Fruit fly (Drosophila melanogaster): ENCODE results near the gene CG8010.

Gene CG8010

dm6 chrX:19262553-19262952 lies 6.1 kb downstream of the CG8010 start (continued):
- TF ChIP-seq Blimp-1 (GFP tag; optimal IDR thresholded peaks at IDR 0.05) (peak; percentile 16), Ssrp (tag; optimal IDR thresholded peaks at IDR 0.05) (peak; percentile 6), Oli (tag; optimal IDR thresholded peaks at IDR 0.05) (peak; percentile 5), CG2678 (tag; optimal IDR thresholded peaks at IDR 0.05) (peak; percentile 50), CG17361 (GFP tag; IDR thresholded peaks at IDR 0.05) (0 out of 3 replicates have a peak, but pooled peaks have one; percentile 30), Rfx (GFP tag; IDR thresholded peaks at IDR 0.05) (no peak), stc (GFP tag; IDR thresholded peaks at IDR 0.05) (0 out of 2 replicates have a peak, but pooled peaks have one; percentile 22), grau (tag; optimal IDR thresholded peaks at IDR 0.05) (peak; percentile 6), bsh (GFP tag; optimal IDR thresholded peaks at IDR 0.05) (peak in 1 of 2 experiments; percentile 6), emc (GFP tag; optimal IDR thresholded peaks at IDR 0.05) (no peak), Drgx (GFP tag; IDR thresholded peaks at IDR 0.05) (0 out of 2 replicates have a peak, but pooled peaks have one; percentile 36), Lim3 (GFP tag; IDR thresholded peaks at IDR 0.05) (no peak), PHDP (tag; optimal IDR thresholded peaks at IDR 0.05) (peak; percentile 24), CG6254 (GFP tag; optimal IDR thresholded peaks at IDR 0.05) (no peak), YL-1 (GFP tag; optimal IDR thresholded peaks at IDR 0.05) (no peak), chn (GFP tag; optimal IDR thresholded peaks at IDR 0.05) (no peak), CG9876 (GFP tag; optimal IDR thresholded peaks at IDR 0.05) (no peak), HHEX (GFP tag; optimal IDR thresholded peaks at IDR 0.05) (no peak), Meics (GFP tag; optimal IDR thresholded peaks at IDR 0.05) (peak; percentile 21), unpg (GFP tag; optimal IDR thresholded peaks at IDR 0.05) (peak; percentile 18), CG10267 (tag; optimal IDR thresholded peaks at IDR 0.05) (peak; percentile 2), crol (GFP tag; IDR thresholded peaks at IDR 0.05) (no peak), pan (optimal IDR thresholded peaks at IDR 0.05) (no peak), pan (GFP tag; optimal IDR thresholded peaks at IDR 0.05 in 1 of 2, IDR thresholded peaks at IDR 0.05 in 1 of 2) (peak in 1 of 2 experiments; percentile 50), sens (GFP tag) (peak; percentile 54), CG8924 (tag; optimal IDR thresholded peaks at IDR 0.05) (peak; percentile 3), sima (GFP tag; optimal IDR thresholded peaks at IDR 0.05) (no peak), Bdp1 (GFP tag; optimal IDR thresholded peaks at IDR 0.05) (no peak), CG6689 (GFP tag; IDR thresholded peaks at IDR 0.05) (0 out of 2 replicates have a peak, but pooled peaks have one; percentile 16), Awh (GFP tag; IDR thresholded peaks at IDR 0.05) (no peak), CG17829 (tag; optimal IDR thresholded peaks at IDR 0.05) (peak; percentile 6), zf30C (GFP tag; optimal IDR thresholded peaks at IDR 0.05) (peak; percentile 14), dysf (GFP tag; IDR thresholded peaks at IDR 0.05) (0 out of 3 replicates have a peak, but pooled peaks have one; percentile 33), vvl (GFP tag; IDR thresholded peaks at IDR 0.05) (peak; percentile 20; the same call in 1 of the 2 replicates), CG13424 (tag; optimal IDR thresholded peaks at IDR 0.05) (peak; percentile 29), phol (tag; optimal IDR thresholded peaks at IDR 0.05) (peak; percentile 52), TFAM (GFP tag; optimal IDR thresholded peaks at IDR 0.05) (no peak), CG11695 (GFP tag; IDR thresholded peaks at IDR 0.05) (peak; percentile 43; the same call in 1 of the 3 replicates), Xrp1 (GFP tag; IDR thresholded peaks at IDR 0.05) (peak; percentile 32; the same call in 1 of the 2 replicates), CG18262 (tag; optimal IDR thresholded peaks at IDR 0.05) (peak; percentile 47), CG2712 (tag; optimal IDR thresholded peaks at IDR 0.05) (peak; percentile 52), odd (GFP tag; optimal IDR thresholded peaks at IDR 0.05) (no peak), sens-2 (GFP tag; IDR thresholded peaks at IDR 0.05) (0 out of 2 replicates have a peak, but pooled peaks have one; percentile 11), slbo (GFP tag; IDR thresholded peaks at IDR 0.05) (no peak), CG17802 (tag; optimal IDR thresholded peaks at IDR 0.05) (no peak), CG10979 (tag; optimal IDR thresholded peaks at IDR 0.05) (peak; percentile 25), D19A (tag; optimal IDR thresholded peaks at IDR 0.05) (peak; percentile 41), Hr3 (GFP tag; optimal IDR thresholded peaks at IDR 0.05) (no peak), ken (GFP tag; IDR thresholded peaks at IDR 0.05) (no peak), trem (tag; optimal IDR thresholded peaks at IDR 0.05) (no peak)
